Worm (Caenorhabditis elegans) whole organism, L3 larva: Measurements from ENCODE around the gene scyl-1.

Experiments used
- R02D3.7 ChIP-seq: fragments of 150-350 bp; optimal IDR thresholded peaks from 2 replicates; lab custom pipeline; 2014; ENCODE audit warnings: missing biosample characterization, missing genetic modification characterization
- aly-2 ChIP-seq: fragments of 150-350 bp; optimal IDR thresholded peaks from 2 replicates; lab custom pipeline; 2014; ENCODE audit warnings: missing biosample characterization, missing genetic modification characterization
- ama-1 ChIP-seq: fragments of 150-350 bp; optimal IDR thresholded peaks from 2 replicates; lab custom pipeline; 2018
- ceh-16 ChIP-seq: sonication (generic microtip); optimal IDR thresholded peaks from 2 replicates; lab custom pipeline; 2017; ENCODE audit warnings: missing biosample characterization, missing genetic modification characterization
- ceh-28 ChIP-seq: fragments of 150-350 bp; optimal IDR thresholded peaks from 2 replicates; lab custom pipeline; 2014; ENCODE audit warnings: missing biosample characterization, missing genetic modification reagents, missing genetic modification characterization
- ceh-82 ChIP-seq: fragments of 150-350 bp; optimal IDR thresholded peaks from 2 replicates; lab custom pipeline; 2014; ENCODE audit warnings: missing biosample characterization, missing genetic modification characterization
- ceh-9 ChIP-seq: sonication (generic microtip); optimal IDR thresholded peaks from 2 replicates; lab custom pipeline; 2018; ENCODE audit warnings: missing biosample characterization, missing genetic modification characterization
- daf-12 ChIP-seq: fragments of 150-350 bp; optimal IDR thresholded peaks from 2 replicates; lab custom pipeline; 2014; ENCODE audit warnings: missing biosample characterization, missing genetic modification reagents, missing genetic modification characterization
- egl-27 ChIP-seq: sonication (generic microtip); optimal IDR thresholded peaks from 4 replicates; lab custom pipeline; 2017; ENCODE audit warnings: missing biosample characterization, missing genetic modification reagents, missing genetic modification characterization
- egl-5 ChIP-seq: fragments of 150-350 bp; optimal IDR thresholded peaks from 2 replicates; lab custom pipeline; 2017; ENCODE audit warnings: missing biosample characterization, missing genetic modification reagents, missing genetic modification characterization, inconsistent platforms
- elt-1 ChIP-seq: fragments of 150-350 bp; optimal IDR thresholded peaks from 2 replicates; lab custom pipeline; 2014; ENCODE audit warnings: missing biosample characterization, missing genetic modification characterization
- elt-2 ChIP-seq: sonication (generic microtip); optimal IDR thresholded peaks from 2 replicates; lab custom pipeline; 2016; ENCODE audit warnings: missing genetic modification reagents, mild to moderate bottlenecking, missing genetic modification characterization, missing compliant biosample characterization
- elt-3 ChIP-seq, 3 experiments: fragments of 150-350 bp in 1 of 3; sonication (generic microtip) in 2 of 3; optimal IDR thresholded peaks; 2 replicates in 2 of 3; 4 replicates in 1 of 3; lab custom pipeline; 2014 to 2017; ENCODE audit warnings: missing biosample characterization in 3 of 3, missing genetic modification characterization in 3 of 3
- eor-1 ChIP-seq, 2 experiments: fragments of 150-350 bp; optimal IDR thresholded peaks; 2 replicates each; lab custom pipeline; 2014 to 2018; ENCODE audit warnings: missing biosample characterization in 2 of 2, missing genetic modification characterization in 2 of 2
- fkh-10 ChIP-seq: sonication (generic microtip); optimal IDR thresholded peaks from 2 replicates; lab custom pipeline; 2017; ENCODE audit warnings: missing biosample characterization, missing genetic modification reagents, missing genetic modification characterization
- fos-1 ChIP-seq: fragments of 150-350 bp; optimal IDR thresholded peaks from 2 replicates; lab custom pipeline; 2014; ENCODE audit warnings: missing biosample characterization, missing genetic modification characterization
- lin-15B ChIP-seq: fragments of 150-350 bp; optimal IDR thresholded peaks from 2 replicates; lab custom pipeline; 2014; ENCODE audit warnings: missing biosample characterization, missing genetic modification characterization
- lsy-12 ChIP-seq: sonication (generic microtip); optimal IDR thresholded peaks from 2 replicates; lab custom pipeline; 2016; ENCODE audit warnings: mild to moderate bottlenecking, missing genetic modification characterization, missing compliant biosample characterization
- mdl-1 ChIP-seq: fragments of 150-350 bp; optimal IDR thresholded peaks from 2 replicates; lab custom pipeline; 2014; ENCODE audit warnings: missing biosample characterization, missing genetic modification characterization
- mml-1 ChIP-seq: fragments of 150-350 bp; sonication (generic microtip); optimal IDR thresholded peaks from 3 replicates; lab custom pipeline; 2014; ENCODE audit warnings: missing biosample characterization, missing genetic modification characterization
- nfya-1 ChIP-seq: sonication (generic microtip); optimal IDR thresholded peaks from 2 replicates; lab custom pipeline; 2017; ENCODE audit warnings: missing genetic modification characterization, mild to moderate bottlenecking, missing compliant biosample characterization, antibody characterized with exemption, moderate library complexity; ENCODE audit not compliant: insufficient read depth
- nhr-11 ChIP-seq: fragments of 150-350 bp; optimal IDR thresholded peaks from 2 replicates; lab custom pipeline; 2014; ENCODE audit warnings: missing biosample characterization, missing genetic modification characterization
- nhr-237 ChIP-seq: fragments of 150-350 bp; optimal IDR thresholded peaks from 2 replicates; lab custom pipeline; 2014; ENCODE audit warnings: missing biosample characterization, missing genetic modification characterization
- nhr-25 ChIP-seq: sonication (generic microtip); optimal IDR thresholded peaks from 2 replicates; lab custom pipeline; 2017; ENCODE audit warnings: missing biosample characterization, missing genetic modification characterization
- nhr-43 ChIP-seq: sonication (generic microtip); optimal IDR thresholded peaks from 2 replicates; lab custom pipeline; 2016; ENCODE audit warnings: mild to moderate bottlenecking, missing genetic modification characterization, missing compliant biosample characterization; ENCODE audit not compliant: poor library complexity, severe bottlenecking
- nhr-67 ChIP-seq: fragments of 150-350 bp; optimal IDR thresholded peaks from 2 replicates; lab custom pipeline; 2014; ENCODE audit warnings: missing biosample characterization, missing genetic modification characterization
- nhr-76 ChIP-seq: fragments of 150-350 bp; sonication (generic microtip); optimal IDR thresholded peaks from 5 replicates; lab custom pipeline; 2014; ENCODE audit warnings: missing biosample characterization, missing genetic modification characterization
- nhr-77 ChIP-seq: fragments of 150-350 bp; optimal IDR thresholded peaks from 2 replicates; lab custom pipeline; 2014; ENCODE audit warnings: missing biosample characterization, missing genetic modification characterization
- pqm-1 ChIP-seq: fragments of 150-350 bp; optimal IDR thresholded peaks from 2 replicates; lab custom pipeline; 2017; ENCODE audit warnings: missing biosample characterization, missing genetic modification characterization, inconsistent platforms
- sea-2 ChIP-seq: fragments of 150-350 bp; sonication (generic microtip); optimal IDR thresholded peaks from 4 replicates; lab custom pipeline; 2014; ENCODE audit warnings: missing biosample characterization, missing genetic modification reagents, missing genetic modification characterization
- snpc-4 ChIP-seq: fragments of 150-350 bp; optimal IDR thresholded peaks from 2 replicates; lab custom pipeline; 2014; ENCODE audit warnings: missing biosample characterization, missing genetic modification characterization
- tbx-2 ChIP-seq: sonication (generic microtip); optimal IDR thresholded peaks from 2 replicates; lab custom pipeline; 2016; ENCODE audit warnings: mild to moderate bottlenecking, missing genetic modification characterization, missing compliant biosample characterization
- unc-39 ChIP-seq: sonication (generic microtip); optimal IDR thresholded peaks from 4 replicates; lab custom pipeline; 2017; ENCODE audit warnings: missing biosample characterization, missing genetic modification characterization
- unc-62 ChIP-seq: fragments of 150-350 bp; sonication (generic microtip); optimal IDR thresholded peaks from 4 replicates; lab custom pipeline; 2014; ENCODE audit warnings: missing biosample characterization, missing genetic modification reagents, missing genetic modification characterization
- zag-1 ChIP-seq: fragments of 150-350 bp; optimal IDR thresholded peaks from 2 replicates; lab custom pipeline; 2014; ENCODE audit warnings: missing biosample characterization, missing genetic modification characterization
- ztf-11 ChIP-seq: fragments of 150-350 bp; optimal IDR thresholded peaks from 2 replicates; lab custom pipeline; 2014; ENCODE audit warnings: missing biosample characterization, missing genetic modification characterization
- ztf-4 ChIP-seq: fragments of 150-350 bp; optimal IDR thresholded peaks from 2 replicates; lab custom pipeline; 2014; ENCODE audit warnings: missing biosample characterization, missing genetic modification characterization

scyl-1 gene

ce11 chrV:13024499-13024898 lies 17.0 kb downstream of the scyl-1 start:
- TF ChIP-seq ceh-9 (tag; lab: Kevin White, UChicago) (no peak), unc-62 (GFP tag; lab: Kevin White, UChicago) (no peak), nhr-77 (tag; lab: Kevin White, UChicago) (no peak), egl-5 (tag; lab: Kevin White, UChicago) (no peak), unc-39 (tag; lab: Kevin White, UChicago) (no peak), mdl-1 (tag; lab: Kevin White, UChicago) (no peak), egl-27 (tag; lab: Kevin White, UChicago) (no peak), ceh-82 (no peak), nhr-237 (tag; lab: Kevin White, UChicago) (no peak), snpc-4 (tag; lab: Kevin White, UChicago) (no peak), eor-1 (tag; optimal IDR thresholded peaks at IDR 0.05; lab: Kevin White, UChicago) (no peak), lsy-12 (tag; lab: Kevin White, UChicago) (no peak), ama-1 (no peak), elt-1 (no peak), aly-2 (tag; lab: Kevin White, UChicago) (no peak), elt-3 (tag; optimal IDR thresholded peaks at IDR 0.05; lab: Kevin White, UChicago) (no peak), ceh-16 (no peak), R02D3.7 (tag; lab: Kevin White, UChicago) (no peak), nhr-67 (tag; lab: Kevin White, UChicago) (no peak), mml-1 (tag; lab: Kevin White, UChicago) (no peak)

DNA sequence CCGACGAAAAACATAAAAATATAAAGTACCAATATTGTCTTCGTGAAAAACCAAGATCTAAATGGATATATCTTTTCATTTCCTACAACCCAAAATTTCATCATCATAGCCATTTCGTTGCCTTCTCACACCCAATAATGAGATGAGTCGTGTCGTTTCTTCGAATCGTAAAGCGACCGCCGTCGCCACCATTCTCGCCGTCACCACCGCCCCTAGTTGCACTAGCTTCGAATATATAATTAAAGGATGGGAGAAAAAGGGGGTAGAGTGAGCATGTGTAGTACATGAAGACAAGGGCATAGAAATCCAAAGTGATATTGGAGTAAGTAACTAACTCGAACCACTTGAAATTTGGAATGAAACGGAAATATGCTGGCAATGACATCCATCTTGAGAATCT lies 19.3 kb downstream of the scyl-1 start:
- no peak for TF ChIP-seq ztf-11
- no peak for TF ChIP-seq nhr-43
- no peak for TF ChIP-seq elt-2 (tag; lab: Kevin White, UChicago)
- no peak for TF ChIP-seq ceh-16
- TF ChIP-seq tbx-2 = no peak
- TF ChIP-seq nhr-25 (tag; lab: Kevin White, UChicago) = no peak

ce11 chrV:13021540-13021939 lies 20.0 kb downstream of the scyl-1 start:
- TF ChIP-seq unc-62 (GFP tag; lab: Kevin White, UChicago) = no peak
- no peak for TF ChIP-seq aly-2 (tag; lab: Kevin White, UChicago)
- no peak for TF ChIP-seq nhr-67 (tag; lab: Kevin White, UChicago)
- no peak for TF ChIP-seq zag-1 (tag; lab: Kevin White, UChicago)
- no peak for TF ChIP-seq ceh-28 (tag; lab: Kevin White, UChicago)
- TF ChIP-seq elt-1 = no peak
- TF ChIP-seq ama-1 = no peak
- TF ChIP-seq fos-1 (tag; lab: Kevin White, UChicago) = no peak
- no peak for TF ChIP-seq egl-27 (tag; lab: Kevin White, UChicago)
- TF ChIP-seq lin-15B = no peak
- TF ChIP-seq nhr-76 = no peak
- no peak for TF ChIP-seq nhr-43
- no peak for TF ChIP-seq pqm-1 (tag; lab: Kevin White, UChicago)
- TF ChIP-seq fkh-10 = no peak

DNA sequence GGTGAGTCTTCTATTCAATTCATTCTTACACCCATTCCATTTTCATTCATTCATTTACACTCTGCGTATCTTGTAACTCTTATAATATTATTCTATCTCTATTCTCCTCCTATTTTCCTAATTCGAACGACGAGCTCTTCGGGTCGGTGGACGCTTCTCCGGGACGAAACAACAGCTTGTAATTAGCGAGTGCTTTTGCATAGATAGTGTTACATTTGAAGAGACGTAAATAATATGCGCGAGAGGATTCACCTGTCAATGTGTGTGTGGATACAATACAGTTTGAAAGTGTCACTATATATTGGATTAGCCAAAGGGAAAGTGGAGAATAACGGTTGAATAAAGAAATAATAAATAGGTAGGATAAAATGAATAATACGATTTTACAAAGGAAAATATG lies 20.9 kb downstream of the scyl-1 start:
- TF ChIP-seq nhr-67 (tag; lab: Kevin White, UChicago) (no peak), ztf-4 (no peak), lsy-12 (tag; lab: Kevin White, UChicago) (no peak), ceh-9 (tag; lab: Kevin White, UChicago) (no peak), elt-3 (tag; optimal IDR thresholded peaks at IDR 0.05; lab: Kevin White, UChicago) (no peak), aly-2 (tag; lab: Kevin White, UChicago) (no peak), nhr-11 (tag; lab: Kevin White, UChicago) (no peak), nfya-1 (tag; lab: Kevin White, UChicago) (no peak), eor-1 (tag; optimal IDR thresholded peaks at IDR 0.05; lab: Kevin White, UChicago) (no peak), tbx-2 (no peak), sea-2 (no peak), elt-2 (tag; lab: Kevin White, UChicago) (no peak), nhr-237 (tag; lab: Kevin White, UChicago) (no peak), daf-12 (tag; lab: Kevin White, UChicago) (no peak)
